Worm (Caenorhabditis elegans) whole organism, midembryonic: ENCODE measurements around the gene C17F4.11.

Experiments used
- T22C8.4 ChIP-seq: fragments of 200-800 bp; sonication (Bioruptor generic); IDR thresholded peaks from 2 replicates; pipeline ENCODE4 v1.3.6; 2022; ENCODE audit warnings: missing genetic modification characterization, missing compliant biosample characterization
- cog-1 ChIP-seq: sonication (generic microtip); optimal IDR thresholded peaks from 2 replicates; lab custom pipeline; 2016; ENCODE audit warnings: missing genetic modification characterization, missing compliant biosample characterization
- flt-1 ChIP-seq: fragments of 200-800 bp; sonication (Bioruptor generic); IDR thresholded peaks from 2 replicates; pipeline ENCODE4 v1.3.6; 2022; ENCODE audit warnings: missing genetic modification characterization, missing compliant biosample characterization
- med-1 ChIP-seq: sonication (generic microtip); optimal IDR thresholded peaks from 2 replicates; lab custom pipeline; 2017; ENCODE audit warnings: missing genetic modification characterization, mild to moderate bottlenecking, missing compliant biosample characterization, antibody characterized with exemption, missing genetic modification reagents; ENCODE audit not compliant: insufficient read depth
- ref-1 ChIP-seq: fragments of 200-800 bp; sonication (Bioruptor generic); conservative IDR thresholded peaks from 2 replicates; pipeline ENCODE4 v1.3.6; 2022; ENCODE audit warnings: missing genetic modification reagents, missing genetic modification characterization, missing compliant biosample characterization
- tab-1 ChIP-seq: fragments of 200-800 bp; sonication (Bioruptor generic); IDR thresholded peaks from 2 replicates; pipeline ENCODE4 v1.3.6; 2022; ENCODE audit warnings: missing genetic modification characterization, missing compliant biosample characterization
- ztf-23 ChIP-seq: fragments of 200-800 bp; sonication (Bioruptor generic); IDR thresholded peaks from 2 replicates; pipeline ENCODE4 v1.3.6; 2022; ENCODE audit warnings: missing genetic modification reagents, missing genetic modification characterization, missing compliant biosample characterization
- ztf-29 ChIP-seq: fragments of 200-800 bp; sonication (Bioruptor generic); IDR thresholded peaks from 2 replicates; pipeline ENCODE4 v1.3.6; 2022; ENCODE audit warnings: missing genetic modification reagents, missing genetic modification characterization, missing compliant biosample characterization

DNA sequence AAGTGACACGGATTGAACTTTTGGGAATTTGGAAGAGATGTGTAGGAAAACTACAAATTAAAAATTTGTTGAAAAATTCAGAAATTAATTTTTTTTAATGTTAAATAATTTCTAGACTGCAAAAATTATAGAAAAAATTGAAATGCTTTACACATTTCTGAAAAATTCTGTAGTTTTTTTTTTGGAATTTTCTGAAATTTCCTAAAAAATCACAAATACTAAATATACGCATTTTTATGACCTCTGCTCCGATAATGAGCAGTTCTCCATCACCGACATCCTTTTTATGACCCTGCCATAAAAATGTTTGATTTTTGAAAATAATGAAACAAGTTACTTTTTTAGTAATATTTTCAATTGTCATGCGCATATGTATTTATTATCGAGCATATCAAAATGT lies 7.5 kb downstream of the C17F4.11 start:
- no peak for TF ChIP-seq flt-1 (GFP tag; lab: Robert Waterston, UW)
- no peak for TF ChIP-seq ztf-29
- TF ChIP-seq ztf-23 (GFP tag; lab: Robert Waterston, UW) = no peak
- no peak for TF ChIP-seq tab-1 (GFP tag; lab: Robert Waterston, UW)
- TF ChIP-seq ref-1 (GFP tag; lab: Robert Waterston, UW) = no peak
- no peak for TF ChIP-seq T22C8.4 (GFP tag; lab: Robert Waterston, UW)
- no peak for TF ChIP-seq cog-1
- TF ChIP-seq med-1 (GFP tag; lab: Kevin White, UChicago) = no peak
